Fruit fly (Drosophila melanogaster): ENCODE results near the gene CG10514.

DNA sequence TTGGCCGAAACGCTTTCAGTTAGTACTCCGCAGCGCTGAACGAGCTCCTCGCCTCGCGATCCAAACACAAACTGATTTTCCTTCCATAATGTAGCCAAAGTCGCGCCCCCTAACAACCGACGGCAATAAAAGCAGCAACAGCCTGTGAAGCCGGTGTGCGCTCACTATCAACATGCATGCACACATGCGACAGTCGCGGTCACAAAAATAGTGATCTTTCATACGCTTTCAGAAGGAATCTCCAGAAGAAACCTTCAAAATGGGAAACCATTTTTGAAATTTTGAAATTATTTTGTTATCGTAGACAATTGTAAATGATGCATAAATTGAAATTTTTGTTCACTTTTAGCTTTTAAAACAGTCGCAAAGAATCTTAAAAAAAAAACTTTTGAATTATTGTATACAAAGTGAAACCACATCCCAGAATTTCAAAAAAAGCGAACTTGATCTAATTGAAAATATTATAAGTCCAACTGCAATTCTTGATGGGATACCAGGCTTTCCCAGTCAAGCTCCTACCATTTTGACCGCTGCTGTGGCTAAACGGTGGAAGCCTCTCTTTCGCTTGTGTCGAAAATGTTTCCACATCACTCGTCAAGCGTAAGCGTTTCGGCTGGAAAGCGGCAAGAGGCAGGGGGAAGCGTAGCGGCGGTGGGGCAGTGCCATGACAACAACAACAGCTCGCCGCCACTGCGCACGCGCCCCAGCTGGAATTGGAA, 47.2 kb downstream of the CG10514 start, which contains the start of gene Cad96Cb:
- TF ChIP-seq knrl (GFP tag; IDR thresholded peaks at IDR 0.05; ENCODE audit: partially characterized antibody) (no peak), sqz (GFP tag; optimal IDR thresholded peaks at IDR 0.05) (peak; percentile 24), CrebB (tag; optimal IDR thresholded peaks at IDR 0.05) (peak; percentile 26), CG16863 (GFP tag; optimal IDR thresholded peaks at IDR 0.05) (peak; percentile 82), CG31441 (GFP tag; IDR thresholded peaks at IDR 0.05) (peak; percentile 94), NFAT (GFP tag; IDR thresholded peaks at IDR 0.05) (no peak), gcm (GFP tag; optimal IDR thresholded peaks at IDR 0.05) (peak; percentile 86), Optix (GFP tag; IDR thresholded peaks at IDR 0.05) (no peak), tio (GFP tag; optimal IDR thresholded peaks at IDR 0.05) (peak; percentile 91), Antp (GFP tag; optimal IDR thresholded peaks at IDR 0.05) (peak; percentile 67), br (optimal IDR thresholded peaks at IDR 0.05) (no peak)
